Worm (Caenorhabditis elegans): ENCODE results near the gene T19H12.2.

ce11 chrV:4908591-4908990 is 18.4 kb downstream of the T19H12.2 start, which contains the start of gene ugt-13:
- no peak for TF ChIP-seq lin-15B (tag; optimal IDR thresholded peaks at IDR 0.05)
- TF ChIP-seq snpc-4 (tag; optimal IDR thresholded peaks at IDR 0.05): no peak
- TF ChIP-seq fkh-10 (GFP tag; optimal IDR thresholded peaks at IDR 0.05): no peak
- TF ChIP-seq nhr-25 (tag; optimal IDR thresholded peaks at IDR 0.05; ENCODE audit: borderline replicate concordance, insufficient read depth): no peak
- TF ChIP-seq dmd-9 (GFP tag; IDR thresholded peaks at IDR 0.05): no peak
- TF ChIP-seq nhr-76 (tag; optimal IDR thresholded peaks at IDR 0.05): no peak

Data from whole organism, L4 larva.